Fruit fly (Drosophila melanogaster) whole organism, wandering third instar larva: ENCODE results near the gene CG14440.

Experiments used
- h ChIP-seq: fragments of 200-800 bp; sonication (Bioruptor generic); optimal IDR thresholded peaks from 3 replicates; lab custom pipeline; 2016; ENCODE audit warnings: missing biosample characterization, mild to moderate bottlenecking, missing genetic modification characterization
- pan ChIP-seq: fragments of >200 bp; optimal IDR thresholded peaks from 2 replicates; lab custom pipeline; 2017
- psq ChIP-seq: fragments of 200-800 bp; sonication (Bioruptor generic); optimal IDR thresholded peaks from 3 replicates; lab custom pipeline; 2017; ENCODE audit warnings: missing biosample characterization, mild to moderate bottlenecking, missing genetic modification characterization, moderate library complexity
- usp ChIP-seq: fragments of >200 bp; optimal IDR thresholded peaks from 2 replicates; lab custom pipeline; 2017; ENCODE audit warnings: missing biosample characterization, missing genetic modification characterization

- no peak for TF ChIP-seq usp (GFP tag; lab: Kevin White, UChicago)
- no peak for TF ChIP-seq h (GFP tag; lab: Kevin White, UChicago)
- TF ChIP-seq psq (GFP tag; lab: Kevin White, UChicago) = peak; percentile 9
- no peak for TF ChIP-seq pan (lab: Kevin White, UChicago)
These were observed 36.5 kb downstream of the CG14440 start for dm6 chrX:6661880-6662279.
